Fruit fly (Drosophila melanogaster) whole organism, wandering third instar larva: Measurements from ENCODE around the gene sesB.
A peak's percentile ranks its signal among the peaks of the same experiment; 100 is the strongest.

ENCODE experiments used
- Abd-B ChIP-seq: fragments of >200 bp; optimal IDR thresholded peaks from 2 replicates; lab custom pipeline; 2017; ENCODE audit warnings: missing biosample characterization, missing genetic modification characterization
- CG32264 ChIP-seq: fragments of 200-800 bp; sonication (Bioruptor generic); optimal IDR thresholded peaks from 2 replicates; lab custom pipeline; 2016; ENCODE audit warnings: missing biosample characterization, missing genetic modification characterization
- CG9705 ChIP-seq: fragments of 200-800 bp; sonication (Bioruptor generic); optimal IDR thresholded peaks from 2 replicates; lab custom pipeline; 2018; ENCODE audit warnings: missing biosample characterization, mild to moderate bottlenecking, missing genetic modification characterization
- CrebA ChIP-seq: fragments of 200-800 bp; sonication (Bioruptor generic); optimal IDR thresholded peaks from 2 replicates; lab custom pipeline; 2016; ENCODE audit warnings: missing biosample characterization, mild to moderate bottlenecking, missing genetic modification characterization, borderline replicate concordance
- Dfd ChIP-seq: fragments of >200 bp; optimal IDR thresholded peaks from 2 replicates; lab custom pipeline; 2017; ENCODE audit warnings: missing biosample characterization, missing genetic modification characterization
- Dif ChIP-seq: fragments of 200-275, 200-300 bp; sonication (Bioruptor generic); optimal IDR thresholded peaks from 2 replicates; lab custom pipeline; 2018; ENCODE audit warnings: missing biosample characterization, missing genetic modification characterization; ENCODE audit not compliant: partially characterized antibody
- GATAd ChIP-seq: sonication (Bioruptor generic); optimal IDR thresholded peaks from 2 replicates; lab custom pipeline; 2016; ENCODE audit warnings: missing biosample characterization, missing genetic modification characterization
- HLH106 ChIP-seq: fragments of 200-800 bp; optimal IDR thresholded peaks from 3 replicates; lab custom pipeline; 2019; ENCODE audit warnings: missing biosample characterization, mild to moderate bottlenecking, missing genetic modification characterization, moderate library complexity
- Hnf4 ChIP-seq: fragments of 200-800 bp; sonication (Bioruptor generic); optimal IDR thresholded peaks from 2 replicates; lab custom pipeline; 2016; ENCODE audit warnings: missing biosample characterization, mild to moderate bottlenecking, missing genetic modification characterization
- Hr78 ChIP-seq: fragments of >200 bp; optimal IDR thresholded peaks from 2 replicates; lab custom pipeline; 2017; ENCODE audit warnings: missing biosample characterization, missing genetic modification characterization
- Hr83 ChIP-seq: fragments of 200-300 bp; sonication (Bioruptor generic); optimal IDR thresholded peaks from 2 replicates; lab custom pipeline; 2016; ENCODE audit warnings: missing biosample characterization, mild to moderate bottlenecking, missing genetic modification characterization, moderate library complexity; ENCODE audit not compliant: poor library complexity, severe bottlenecking
- Jra ChIP-seq: sonication (Bioruptor generic); optimal IDR thresholded peaks from 2 replicates; lab custom pipeline; 2016; ENCODE audit warnings: missing biosample characterization, missing genetic modification characterization
- Mio ChIP-seq: sonication (Bioruptor generic); optimal IDR thresholded peaks from 2 replicates; lab custom pipeline; 2016; ENCODE audit warnings: missing biosample characterization, missing genetic modification characterization
- Myc ChIP-seq: fragments of >200 bp; optimal IDR thresholded peaks from 2 replicates; lab custom pipeline; 2017
- N ChIP-seq: fragments of >200 bp; optimal IDR thresholded peaks from 2 replicates; lab custom pipeline; 2018; ENCODE audit warnings: missing biosample characterization, missing external identifiers, missing genetic modification characterization
- OdsH ChIP-seq: fragments of 200-800 bp; sonication (Bioruptor generic); optimal IDR thresholded peaks from 2 replicates; lab custom pipeline; 2016; ENCODE audit warnings: missing biosample characterization, mild to moderate bottlenecking, missing genetic modification characterization
- Rel ChIP-seq, 2 experiments: fragments of 200-800 bp; sonication (Bioruptor generic) in 1 of 2; optimal IDR thresholded peaks; 2 replicates in 1 of 2; 3 replicates in 1 of 2; lab custom pipeline; 2016 to 2019; ENCODE audit warnings: mild to moderate bottlenecking in 2 of 2, missing biosample characterization in 2 of 2, missing genetic modification characterization in 2 of 2, moderate library complexity in 1 of 2
- Sp1 ChIP-seq: fragments of 200-800 bp; sonication (Bioruptor generic); optimal IDR thresholded peaks from 3 replicates; lab custom pipeline; 2019; ENCODE audit warnings: missing biosample characterization, mild to moderate bottlenecking, missing genetic modification characterization, moderate library complexity
- Vsx2 ChIP-seq: fragments of 200-300, 225-300 bp; sonication (Bioruptor generic); optimal IDR thresholded peaks from 2 replicates; lab custom pipeline; 2018; ENCODE audit warnings: missing biosample characterization, missing genetic modification characterization; ENCODE audit not compliant: partially characterized antibody
- br ChIP-seq: fragments of 200-800 bp; sonication (Bioruptor generic); optimal IDR thresholded peaks from 2 replicates; lab custom pipeline; 2016; ENCODE audit warnings: missing biosample characterization, missing genetic modification characterization
- brk ChIP-seq: fragments of 200-800 bp; sonication (Bioruptor generic); optimal IDR thresholded peaks from 2 replicates; lab custom pipeline; 2016; ENCODE audit warnings: missing biosample characterization, mild to moderate bottlenecking, missing genetic modification characterization
- dl ChIP-seq, 2 experiments: fragments of 175-275, 200-275 bp in 1 of 2; fragments of 200-275 bp in 1 of 2; sonication (Bioruptor generic); optimal IDR thresholded peaks; lab custom pipeline; 2018; ENCODE audit warnings: mild to moderate bottlenecking in 2 of 2, missing biosample characterization in 2 of 2, missing genetic modification characterization in 2 of 2, moderate library complexity in 2 of 2; ENCODE audit not compliant: partially characterized antibody in 2 of 2, insufficient read depth in 1 of 2
- dmrt93B ChIP-seq: fragments of 200-800 bp; sonication (Bioruptor generic); optimal IDR thresholded peaks from 2 replicates; lab custom pipeline; 2018; ENCODE audit warnings: missing biosample characterization, mild to moderate bottlenecking, missing genetic modification characterization
- dsf ChIP-seq: sonication (Bioruptor generic); optimal IDR thresholded peaks from 2 replicates; lab custom pipeline; 2016; ENCODE audit warnings: missing biosample characterization, missing genetic modification characterization, borderline replicate concordance
- ey ChIP-seq: fragments of 200-800 bp; sonication (Bioruptor generic); optimal IDR thresholded peaks from 2 replicates; lab custom pipeline; 2016; ENCODE audit warnings: missing biosample characterization, missing genetic modification characterization
- foxo ChIP-seq, 2 experiments: fragments of 200-800 bp; sonication (Bioruptor generic); optimal IDR thresholded peaks; 2 replicates in 1 of 2; 3 replicates in 1 of 2; lab custom pipeline; 2016 to 2017; ENCODE audit warnings: missing biosample characterization in 2 of 2, missing genetic modification characterization in 2 of 2
- fru ChIP-seq: fragments of 200-800 bp; sonication (Bioruptor generic); optimal IDR thresholded peaks from 3 replicates; lab custom pipeline; 2016; ENCODE audit warnings: missing biosample characterization, mild to moderate bottlenecking, missing genetic modification characterization
- h ChIP-seq: fragments of 200-800 bp; sonication (Bioruptor generic); optimal IDR thresholded peaks from 3 replicates; lab custom pipeline; 2016; ENCODE audit warnings: missing biosample characterization, mild to moderate bottlenecking, missing genetic modification characterization
- jim ChIP-seq: fragments of 175-275, 200-325 bp; sonication (Bioruptor generic); optimal IDR thresholded peaks from 2 replicates; lab custom pipeline; 2016; ENCODE audit warnings: missing biosample characterization, mild to moderate bottlenecking, missing genetic modification characterization
- lola ChIP-seq: fragments of >200 bp; optimal IDR thresholded peaks from 2 replicates; lab custom pipeline; 2017; ENCODE audit warnings: missing biosample characterization, missing genetic modification characterization
- pan ChIP-seq: fragments of >200 bp; optimal IDR thresholded peaks from 2 replicates; lab custom pipeline; 2017
- psq ChIP-seq: fragments of 200-800 bp; sonication (Bioruptor generic); optimal IDR thresholded peaks from 3 replicates; lab custom pipeline; 2017; ENCODE audit warnings: missing biosample characterization, mild to moderate bottlenecking, missing genetic modification characterization, moderate library complexity
- rgr ChIP-seq: fragments of 200-800 bp; sonication (Bioruptor generic); optimal IDR thresholded peaks from 3 replicates; lab custom pipeline; 2016; ENCODE audit warnings: missing biosample characterization, mild to moderate bottlenecking, missing genetic modification characterization
- sage ChIP-seq: fragments of 200-800 bp; sonication (Bioruptor generic); optimal IDR thresholded peaks from 2 replicates; lab custom pipeline; 2016; ENCODE audit warnings: missing biosample characterization, mild to moderate bottlenecking, missing genetic modification characterization
- sv ChIP-seq: fragments of 200-800 bp; sonication (Bioruptor generic); optimal IDR thresholded peaks from 3 replicates; lab custom pipeline; 2016; ENCODE audit warnings: missing biosample characterization, missing genetic modification characterization
- tai ChIP-seq: sonication (Bioruptor generic); optimal IDR thresholded peaks from 2 replicates; lab custom pipeline; 2016; ENCODE audit warnings: missing biosample characterization, missing genetic modification characterization
- usp ChIP-seq: fragments of >200 bp; optimal IDR thresholded peaks from 2 replicates; lab custom pipeline; 2017; ENCODE audit warnings: missing biosample characterization, missing genetic modification characterization
- woc ChIP-seq: sonication (Bioruptor generic); optimal IDR thresholded peaks from 2 replicates; lab custom pipeline; 2016; ENCODE audit warnings: missing biosample characterization, mild to moderate bottlenecking, missing genetic modification characterization

The sesB gene

dm6 chrX:10766976-10767349, 19.8 kb downstream of the sesB start:
- TF ChIP-seq Dif (GFP tag; lab: Kevin White, UChicago) (no peak), Hr83 (GFP tag; lab: Kevin White, UChicago) (no peak), tai (GFP tag; lab: Kevin White, UChicago) (no peak), sv (no peak), CG9705 (peak; percentile 24), Jra (peak; percentile 49), OdsH (GFP tag; lab: Kevin White, UChicago) (no peak), Rel (GFP tag; optimal IDR thresholded peaks at IDR 0.05; lab: Kevin White, UChicago) (no peak), Rel (tag; optimal IDR thresholded peaks at IDR 0.05; lab: Kevin White, UChicago) (no peak)
- TF ChIP-seq, all 38 proteins: peak for 2

DNA sequence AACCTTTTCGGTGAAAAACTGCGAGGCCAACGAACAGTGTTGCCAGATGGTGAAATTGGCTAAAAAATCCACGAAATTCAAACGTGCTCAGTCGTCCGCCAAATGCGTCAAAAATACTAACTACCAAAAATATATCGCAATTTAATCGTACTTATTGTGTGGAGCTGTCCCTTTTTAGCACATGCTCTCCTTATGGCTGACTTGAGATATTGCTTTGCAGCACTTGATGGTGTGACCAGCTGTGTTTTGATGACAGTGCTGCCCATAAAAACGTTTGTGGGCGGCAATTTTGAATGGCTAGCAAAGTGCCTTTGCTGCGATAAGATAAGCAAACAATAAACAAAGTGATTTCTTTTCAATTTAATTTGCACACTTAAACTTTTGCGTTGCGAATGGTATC, 22.6 kb downstream of the sesB start, which contains the start of gene Tango5:
TSS of gene Tango5 (minus strand) at position 208 of the 400 bp plus-strand sequence.
- TF ChIP-seq Hnf4 (GFP tag; lab: Kevin White, UChicago) (no peak), OdsH (GFP tag; lab: Kevin White, UChicago) (no peak), dmrt93B (GFP tag; lab: Kevin White, UChicago) (no peak), brk (GFP tag; lab: Kevin White, UChicago) (no peak), sv (no peak), Hr83 (GFP tag; lab: Kevin White, UChicago) (no peak), rgr (no peak), Mio (GFP tag; lab: Kevin White, UChicago) (no peak), woc (peak; percentile 13), usp (no peak), N (no peak), ey (GFP tag; lab: Kevin White, UChicago) (no peak), lola (GFP tag; lab: Kevin White, UChicago) (no peak), dl (GFP tag; optimal IDR thresholded peaks at IDR 0.05; lab: Kevin White, UChicago; ENCODE audit: insufficient read depth in 1 of 2, partially characterized antibody in 2 of 2) (no peak), Vsx2 (GFP tag; lab: Kevin White, UChicago) (no peak), CG32264 (GFP tag; lab: Kevin White, UChicago) (no peak), GATAd (GFP tag; lab: Kevin White, UChicago) (peak; percentile 44), Hr78 (no peak), Dfd (GFP tag; lab: Kevin White, UChicago) (no peak), jim (GFP tag; lab: Kevin White, UChicago) (no peak), Sp1 (GFP tag; lab: Kevin White, UChicago) (no peak), br (GFP tag; lab: Kevin White, UChicago) (no peak), psq (GFP tag; lab: Kevin White, UChicago) (no peak), dsf (GFP tag; lab: Kevin White, UChicago) (no peak), CrebA (GFP tag; lab: Kevin White, UChicago) (no peak), Abd-B (GFP tag; lab: Kevin White, UChicago) (no peak), foxo (GFP tag; optimal IDR thresholded peaks at IDR 0.05; lab: Kevin White, UChicago) (no peak), Jra (no peak), fru (GFP tag; lab: Kevin White, UChicago) (no peak), CG9705 (no peak), h (GFP tag; lab: Kevin White, UChicago) (peak; percentile 4), Rel (GFP tag; optimal IDR thresholded peaks at IDR 0.05; lab: Kevin White, UChicago) (no peak), Rel (tag; optimal IDR thresholded peaks at IDR 0.05; lab: Kevin White, UChicago) (peak; percentile 92), HLH106 (peak; percentile 2), Dif (GFP tag; lab: Kevin White, UChicago) (no peak), sage (GFP tag; lab: Kevin White, UChicago) (no peak), tai (GFP tag; lab: Kevin White, UChicago) (no peak), Myc (lab: Kevin White, UChicago) (peak; percentile 27), pan (lab: Kevin White, UChicago) (no peak)
